Worm (Caenorhabditis elegans) whole organism, L1 larva: ENCODE data around the gene nspc-18.

ENCODE experiments used
- C04F5.9 ChIP-seq: sonication (generic microtip); optimal IDR thresholded peaks from 2 replicates; lab custom pipeline; 2016; ENCODE audit warnings: missing genetic modification characterization, missing compliant biosample characterization
- C34B4.2 ChIP-seq: sonication (generic microtip); optimal IDR thresholded peaks from 2 replicates; lab custom pipeline; 2017; ENCODE audit warnings: mild to moderate bottlenecking, missing genetic modification characterization, missing compliant biosample characterization
- F16B12.6 ChIP-seq: fragments of 150-350 bp; optimal IDR thresholded peaks from 2 replicates; lab custom pipeline; 2014; ENCODE audit warnings: missing biosample characterization, missing genetic modification characterization
- Y116A8C.19 ChIP-seq: sonication (generic microtip); optimal IDR thresholded peaks from 2 replicates; lab custom pipeline; 2016; ENCODE audit warnings: missing compliant biosample characterization, missing genetic modification characterization, borderline replicate concordance
- aha-1 ChIP-seq: fragments of 150-350 bp; optimal IDR thresholded peaks from 2 replicates; lab custom pipeline; 2014; ENCODE audit warnings: missing biosample characterization, missing genetic modification characterization
- alr-1 ChIP-seq: fragments of 200-800 bp; sonication (Bioruptor generic); optimal IDR thresholded peaks from 2 replicates; lab custom pipeline; 2018; ENCODE audit warnings: borderline replicate concordance, mild to moderate bottlenecking, missing genetic modification characterization, missing compliant biosample characterization
- aly-2 ChIP-seq: fragments of 150-350 bp; optimal IDR thresholded peaks from 2 replicates; lab custom pipeline; 2014; ENCODE audit warnings: missing biosample characterization, missing genetic modification characterization
- blmp-1 ChIP-seq: fragments of 150-350 bp; optimal IDR thresholded peaks from 2 replicates; lab custom pipeline; 2014; ENCODE audit warnings: missing biosample characterization, missing genetic modification characterization
- ceh-63 ChIP-seq: fragments of 200-800 bp; sonication (Bioruptor generic); optimal IDR thresholded peaks from 2 replicates; lab custom pipeline; 2018; ENCODE audit warnings: mild to moderate bottlenecking, missing genetic modification characterization, missing compliant biosample characterization
- ceh-88 ChIP-seq: fragments of 200-800 bp; sonication (Bioruptor generic); IDR thresholded peaks from 2 replicates; pipeline ENCODE4 v1.3.6; 2022; ENCODE audit warnings: missing genetic modification characterization, missing compliant biosample characterization
- dsc-1 ChIP-seq: sonication (generic microtip); optimal IDR thresholded peaks from 2 replicates; lab custom pipeline; 2016; ENCODE audit warnings: mild to moderate bottlenecking, missing genetic modification characterization, missing compliant biosample characterization
- efl-1 ChIP-seq, 4 experiments: fragments of 150-350 bp; optimal IDR thresholded peaks in 3 of 4; peaks in 1 of 4; 1 replicate in 1 of 4; 2 replicates in 3 of 4; lab custom pipeline; 2014; ENCODE audit warnings: missing biosample characterization in 2 of 4, missing genetic modification characterization in 2 of 4, missing genetic modification reagents in 2 of 4
- efl-3 ChIP-seq: fragments of 200-800 bp; sonication (Bioruptor generic); optimal IDR thresholded peaks from 2 replicates; lab custom pipeline; 2018; ENCODE audit warnings: mild to moderate bottlenecking, missing genetic modification characterization, missing compliant biosample characterization
- egl-13 ChIP-seq: sonication (generic microtip); optimal IDR thresholded peaks from 2 replicates; lab custom pipeline; 2016; ENCODE audit warnings: missing genotype, missing genetic modification reagents, missing genetic modification characterization, missing compliant biosample characterization
- egl-27 ChIP-seq, 2 experiments: fragments of 150-350 bp in 1 of 2; sonication (generic microtip); optimal IDR thresholded peaks; 3 replicates each; lab custom pipeline; 2017 to 2018; ENCODE audit warnings: missing biosample characterization in 2 of 2, missing genetic modification characterization in 2 of 2, missing genetic modification reagents in 2 of 2
- ets-5 ChIP-seq: fragments of 200-800 bp; sonication (Bioruptor generic); IDR thresholded peaks from 2 replicates; pipeline ENCODE4 v1.3.6; 2022; ENCODE audit warnings: missing genetic modification characterization, missing compliant biosample characterization
- fos-1 ChIP-seq: fragments of 150-350 bp; optimal IDR thresholded peaks from 2 replicates; lab custom pipeline; 2014; ENCODE audit warnings: missing biosample characterization, missing genetic modification characterization
- grh-1 ChIP-seq: fragments of 200-800 bp; sonication (Bioruptor generic); IDR thresholded peaks from 2 replicates; pipeline ENCODE4 v1.3.6; 2022; ENCODE audit warnings: missing genetic modification reagents, missing genetic modification characterization, missing compliant biosample characterization
- hlh-4 ChIP-seq: sonication (generic microtip); optimal IDR thresholded peaks from 2 replicates; lab custom pipeline; 2016; ENCODE audit warnings: mild to moderate bottlenecking, missing genetic modification characterization, missing compliant biosample characterization
- hpl-2 ChIP-seq: fragments of 150-350 bp; optimal IDR thresholded peaks from 2 replicates; lab custom pipeline; 2014; ENCODE audit warnings: missing biosample characterization, missing genetic modification reagents, missing genetic modification characterization
- irx-1 ChIP-seq: sonication (generic microtip); optimal IDR thresholded peaks from 2 replicates; lab custom pipeline; 2016; ENCODE audit warnings: missing genetic modification characterization, missing compliant biosample characterization
- jun-1 ChIP-seq: fragments of 150-350 bp; optimal IDR thresholded peaks from 2 replicates; lab custom pipeline; 2014; ENCODE audit warnings: missing biosample characterization, missing genetic modification reagents, missing genetic modification characterization
- lin-13 ChIP-seq: fragments of 150-350 bp; optimal IDR thresholded peaks from 2 replicates; lab custom pipeline; 2014; ENCODE audit warnings: missing biosample characterization, missing genetic modification reagents, missing genetic modification characterization
- lin-14 ChIP-seq: fragments of 200-800 bp; sonication (Bioruptor generic); optimal IDR thresholded peaks from 2 replicates; lab custom pipeline; 2018; ENCODE audit warnings: mild to moderate bottlenecking, missing genetic modification characterization, moderate library complexity, missing compliant biosample characterization
- lin-15B ChIP-seq: fragments of 150-350 bp; sonication (generic microtip); optimal IDR thresholded peaks from 3 replicates; lab custom pipeline; 2014; ENCODE audit warnings: missing biosample characterization, missing genetic modification characterization
- lin-39 ChIP-seq: fragments of 150-350 bp; optimal IDR thresholded peaks from 2 replicates; lab custom pipeline; 2014; ENCODE audit warnings: missing biosample characterization, missing genetic modification reagents, missing genetic modification characterization
- lir-3 ChIP-seq: sonication (generic microtip); optimal IDR thresholded peaks from 2 replicates; lab custom pipeline; 2016; ENCODE audit warnings: mild to moderate bottlenecking, missing genetic modification characterization, moderate library complexity, missing compliant biosample characterization; ENCODE audit not compliant: poor library complexity
- lsy-2 ChIP-seq, 2 experiments: fragments of 150-350 bp; optimal IDR thresholded peaks; 2 replicates each; lab custom pipeline; 2014; ENCODE audit warnings: missing biosample characterization in 2 of 2, missing genetic modification characterization in 2 of 2
- mab-9 ChIP-seq: fragments of 200-800 bp; sonication (Bioruptor generic); IDR thresholded peaks from 2 replicates; pipeline ENCODE4 v1.3.6; 2022; ENCODE audit warnings: missing genetic modification reagents, missing genetic modification characterization, missing compliant biosample characterization
- mep-1 ChIP-seq: fragments of 150-350 bp; optimal IDR thresholded peaks from 2 replicates; lab custom pipeline; 2014; ENCODE audit warnings: missing biosample characterization, missing genetic modification characterization
- nhr-12 ChIP-seq: sonication (generic microtip); optimal IDR thresholded peaks from 2 replicates; lab custom pipeline; 2017; ENCODE audit warnings: missing biosample characterization, missing genetic modification characterization
- nhr-19 ChIP-seq: fragments of 200-800 bp; sonication (Bioruptor generic); conservative IDR thresholded peaks from 2 replicates; pipeline ENCODE4 v1.3.6; 2022; ENCODE audit warnings: missing genetic modification characterization, missing compliant biosample characterization
- nhr-20 ChIP-seq: sonication (generic microtip); optimal IDR thresholded peaks from 2 replicates; lab custom pipeline; 2016; ENCODE audit warnings: mild to moderate bottlenecking, missing genetic modification characterization, missing compliant biosample characterization
- nhr-47 ChIP-seq: sonication (generic microtip); optimal IDR thresholded peaks from 2 replicates; lab custom pipeline; 2016; ENCODE audit warnings: mild to moderate bottlenecking, missing genetic modification characterization, moderate library complexity, missing compliant biosample characterization
- nhr-71 ChIP-seq: sonication (generic microtip); optimal IDR thresholded peaks from 2 replicates; lab custom pipeline; 2016; ENCODE audit warnings: mild to moderate bottlenecking, missing genetic modification characterization, moderate library complexity, missing compliant biosample characterization
- nhr-76 ChIP-seq: sonication (generic microtip); optimal IDR thresholded peaks from 2 replicates; lab custom pipeline; 2017; ENCODE audit warnings: missing biosample characterization, missing genetic modification characterization
- nhr-77 ChIP-seq: fragments of 150-350 bp; optimal IDR thresholded peaks from 2 replicates; lab custom pipeline; 2014; ENCODE audit warnings: missing biosample characterization, missing genetic modification characterization
- nhr-84 ChIP-seq: sonication (generic microtip); optimal IDR thresholded peaks from 2 replicates; lab custom pipeline; 2017; ENCODE audit warnings: missing biosample characterization, missing genetic modification characterization
- nhr-85 ChIP-seq: sonication (generic microtip); peaks from one replicate; lab custom pipeline; 2016; ENCODE audit warnings: missing genetic modification characterization, inconsistent platforms, missing compliant biosample characterization
- nhr-90 ChIP-seq: sonication (generic microtip); optimal IDR thresholded peaks from 2 replicates; lab custom pipeline; 2016; ENCODE audit warnings: mild to moderate bottlenecking, missing genetic modification characterization, missing compliant biosample characterization; ENCODE audit not compliant: poor library complexity
- pag-3 ChIP-seq: sonication (generic microtip); optimal IDR thresholded peaks from 2 replicates; lab custom pipeline; 2017; ENCODE audit warnings: missing genetic modification characterization, mild to moderate bottlenecking, missing compliant biosample characterization, antibody characterized with exemption, borderline replicate concordance; ENCODE audit not compliant: insufficient read depth
- pax-3 ChIP-seq: fragments of 200-800 bp; sonication (Bioruptor generic); optimal IDR thresholded peaks from 2 replicates; lab custom pipeline; 2018; ENCODE audit warnings: mild to moderate bottlenecking, missing genetic modification characterization, moderate library complexity, missing compliant biosample characterization
- pqm-1 ChIP-seq: sonication (generic microtip); optimal IDR thresholded peaks from 3 replicates; lab custom pipeline; 2017; ENCODE audit warnings: missing biosample characterization, missing genetic modification characterization
- skn-1 ChIP-seq: fragments of 150-350 bp; optimal IDR thresholded peaks from 2 replicates; lab custom pipeline; 2014; ENCODE audit warnings: missing biosample characterization, missing genetic modification characterization
- snpc-4 ChIP-seq: fragments of 150-350 bp; optimal IDR thresholded peaks from 2 replicates; lab custom pipeline; 2014; ENCODE audit warnings: missing biosample characterization, missing genetic modification characterization
- sox-4 ChIP-seq: sonication (generic microtip); optimal IDR thresholded peaks from 2 replicates; lab custom pipeline; 2016; ENCODE audit warnings: missing genetic modification characterization, missing compliant biosample characterization
- tlp-1 ChIP-seq: fragments of 150-350 bp; optimal IDR thresholded peaks from 2 replicates; lab custom pipeline; 2014; ENCODE audit warnings: missing biosample characterization, missing genetic modification characterization
- unc-30 ChIP-seq: sonication (generic microtip); optimal IDR thresholded peaks from 2 replicates; lab custom pipeline; 2017; ENCODE audit warnings: missing biosample characterization, missing genetic modification characterization
- unc-86 ChIP-seq: sonication (generic microtip); optimal IDR thresholded peaks from 2 replicates; lab custom pipeline; 2016; ENCODE audit warnings: missing genetic modification characterization, missing compliant biosample characterization
- vab-15 ChIP-seq: sonication (generic microtip); optimal IDR thresholded peaks from 2 replicates; lab custom pipeline; 2017; ENCODE audit warnings: missing genotype, mild to moderate bottlenecking, missing genetic modification characterization, missing compliant biosample characterization
- zag-1 ChIP-seq: fragments of 150-350 bp; optimal IDR thresholded peaks from 2 replicates; lab custom pipeline; 2014; ENCODE audit warnings: missing biosample characterization, missing genetic modification characterization
- zip-4 ChIP-seq: fragments of 200-800 bp; sonication (Bioruptor generic); optimal IDR thresholded peaks from 2 replicates; lab custom pipeline; 2018; ENCODE audit warnings: mild to moderate bottlenecking, missing genetic modification characterization, moderate library complexity, missing compliant biosample characterization
- ztf-4 ChIP-seq: fragments of 150-350 bp; optimal IDR thresholded peaks from 2 replicates; lab custom pipeline; 2014; ENCODE audit warnings: missing biosample characterization, missing genetic modification characterization

nspc-18 gene

DNA sequence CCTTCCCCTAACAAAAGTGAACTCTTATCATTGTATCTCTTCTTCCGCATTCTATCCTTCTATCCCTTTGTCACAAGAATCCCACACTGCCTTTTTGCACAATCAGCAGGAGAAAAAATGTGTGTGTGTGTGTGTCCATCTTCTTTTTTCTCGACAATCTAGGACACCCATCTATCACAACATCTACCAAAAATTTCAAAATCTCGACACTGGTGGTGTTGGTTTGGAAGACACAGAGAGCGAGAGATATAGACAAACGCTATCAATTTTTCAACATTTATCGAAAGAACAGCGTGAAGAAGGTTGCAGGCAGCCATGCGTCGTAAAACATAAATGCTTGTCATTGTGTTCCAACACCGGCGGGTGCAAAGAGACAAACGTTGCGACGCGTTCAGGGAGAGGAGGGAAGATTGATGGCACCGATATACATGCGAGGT, 18.6 kb downstream of the nspc-18 start:
- TF ChIP-seq zag-1 (tag; lab: Kevin White, UChicago) (no peak), C04F5.9 (tag; lab: Kevin White, UChicago) (no peak), Y116A8C.19 (tag; lab: Kevin White, UChicago) (no peak), skn-1 (tag; lab: Kevin White, UChicago) (no peak), unc-86 (tag; lab: Kevin White, UChicago) (no peak), irx-1 (tag; lab: Kevin White, UChicago) (peak; percentile 48), fos-1 (tag; lab: Kevin White, UChicago) (no peak), alr-1 (tag; lab: Kevin White, UChicago) (no peak), ceh-88 (GFP tag; lab: Robert Waterston, UW) (no peak), nhr-12 (tag; lab: Kevin White, UChicago) (no peak), efl-1 (optimal IDR thresholded peaks at IDR 0.05; lab: Kevin White, UChicago) (peak in 1 of 2 experiments; percentile 5), efl-1 (GFP tag; optimal IDR thresholded peaks at IDR 0.05 in 1 of 2; lab: Kevin White, UChicago) (peak in 1 of 2 experiments; percentile 36), ceh-63 (GFP tag; lab: Kevin White, UChicago) (no peak), egl-13 (tag; lab: Kevin White, UChicago) (no peak), lin-15B (tag; lab: Kevin White, UChicago) (no peak), ztf-4 (no peak), lin-14 (GFP tag; lab: Kevin White, UChicago) (peak; percentile 94), sox-4 (no peak), tlp-1 (no peak), lsy-2 (tag; optimal IDR thresholded peaks at IDR 0.05; lab: Kevin White, UChicago) (peak; percentile 48 to 54), lin-13 (GFP tag; lab: Kevin White, UChicago) (peak; percentile 15), hpl-2 (no peak), aly-2 (no peak), unc-30 (tag; lab: Kevin White, UChicago) (no peak), C34B4.2 (tag; lab: Kevin White, UChicago) (no peak), nhr-20 (tag; lab: Kevin White, UChicago) (peak; percentile 69), mab-9 (GFP tag; lab: Robert Waterston, UW) (no peak), F16B12.6 (tag; lab: Kevin White, UChicago) (no peak), nhr-90 (peak; percentile 35), dsc-1 (tag; lab: Kevin White, UChicago) (no peak), vab-15 (tag; lab: Kevin White, UChicago) (no peak), nhr-76 (tag; lab: Kevin White, UChicago) (no peak), pag-3 (tag; lab: Kevin White, UChicago) (peak; percentile 58), aha-1 (tag; lab: Kevin White, UChicago) (no peak), nhr-77 (tag; lab: Kevin White, UChicago) (peak; percentile 13), efl-3 (GFP tag; lab: Kevin White, UChicago) (no peak), pax-3 (tag; lab: Kevin White, UChicago) (no peak), nhr-47 (tag; lab: Kevin White, UChicago) (peak; percentile 36), hlh-4 (tag; lab: Kevin White, UChicago) (no peak), lin-39 (tag; lab: Kevin White, UChicago) (peak; percentile 77), nhr-71 (peak; percentile 85), blmp-1 (tag; lab: Kevin White, UChicago) (peak; percentile 85), nhr-84 (tag; lab: Kevin White, UChicago) (no peak), mep-1 (peak; percentile 85), nhr-85 (tag; lab: Kevin White, UChicago) (peak; percentile 98), pqm-1 (no peak), nhr-19 (GFP tag; lab: Robert Waterston, UW) (peak; percentile 61), zip-4 (no peak), grh-1 (GFP tag; lab: Robert Waterston, UW) (peak; percentile 56; the same call in 1 of the 2 replicates), lir-3 (tag; lab: Kevin White, UChicago) (peak; percentile 1), egl-27 (tag; optimal IDR thresholded peaks at IDR 0.05; lab: Kevin White, UChicago) (peak in 1 of 2 experiments; percentile 70), jun-1 (tag; lab: Kevin White, UChicago) (no peak), ets-5 (GFP tag; lab: Robert Waterston, UW) (no peak), snpc-4 (no peak)
